Worm (Caenorhabditis elegans) whole organism, dauer: Measurements from ENCODE around the gene C49G7.10.

Experiments used
- unc-62 ChIP-seq: sonication (generic microtip); optimal IDR thresholded peaks from 2 replicates; lab custom pipeline; 2017; ENCODE audit warnings: missing biosample characterization, missing genetic modification reagents, missing genetic modification characterization

Gene C49G7.10

ce11 chrV:4024777-4025176 lies 17.0 kb downstream of the C49G7.10 start, which contains the start of gene K09D9.1:
TSS of gene K09D9.1 (plus strand) at chrV:4025047.
- TF ChIP-seq unc-62 (GFP tag; lab: Kevin White, UChicago): no peak

DNA sequence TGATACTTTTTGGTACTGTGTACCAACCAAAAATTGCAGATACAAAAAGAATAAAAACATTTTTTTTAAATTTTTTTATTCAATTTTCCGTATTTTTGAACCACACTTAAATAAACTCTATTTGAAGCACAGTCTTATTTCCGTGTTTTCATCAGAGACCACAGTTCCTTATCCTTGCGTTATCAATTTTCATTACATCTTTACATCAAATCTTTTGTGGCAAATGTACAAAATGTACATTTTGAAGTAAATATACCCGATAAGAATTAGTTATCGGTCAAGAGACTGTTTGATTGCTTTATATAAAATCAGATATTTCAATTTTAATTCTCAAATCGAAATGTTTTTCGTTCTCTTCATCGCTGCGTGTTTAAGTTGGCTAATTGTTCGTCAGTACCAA lies 19.5 kb downstream of the C49G7.10 start, which contains the start of gene cyp-35A3:
Gene cyp-35A3, plus strand, starts transcription at position 301 of the 400 bp plus-strand sequence.
- TF ChIP-seq unc-62 (GFP tag; lab: Kevin White, UChicago): no peak

- TF ChIP-seq unc-62 (GFP tag; lab: Kevin White, UChicago): no peak
Measured at ce11 chrV:4021776-4022175, 20.0 kb downstream of the C49G7.10 start, which contains the start of gene K09D9.14. TSS of gene K09D9.14 (minus strand) at chrV:4021876.

ce11 chrV:4019188-4019587 lies 22.6 kb downstream of the C49G7.10 start, which contains the start of gene K09D9.3:
TSS of gene K09D9.3 (plus strand) at chrV:4019488.
- no peak for TF ChIP-seq unc-62 (GFP tag; lab: Kevin White, UChicago)

ce11 chrV:4018591-4018990 lies 23.2 kb downstream of the C49G7.10 start:
- no peak for TF ChIP-seq unc-62 (GFP tag; lab: Kevin White, UChicago)

- TF ChIP-seq unc-62 (GFP tag; lab: Kevin White, UChicago): no peak
Measured at ce11 chrV:4016780-4017179, 25.0 kb downstream of the C49G7.10 start, which contains the start of gene srw-89. TSS of gene srw-89 (plus strand) at chrV:4017080.

- no peak for TF ChIP-seq unc-62 (GFP tag; lab: Kevin White, UChicago)
Measured at ce11 chrV:4010170-4010569, 31.7 kb downstream of the C49G7.10 start, which contains the start of gene srh-4. TSS of gene srh-4 (plus strand) at chrV:4010470.

DNA sequence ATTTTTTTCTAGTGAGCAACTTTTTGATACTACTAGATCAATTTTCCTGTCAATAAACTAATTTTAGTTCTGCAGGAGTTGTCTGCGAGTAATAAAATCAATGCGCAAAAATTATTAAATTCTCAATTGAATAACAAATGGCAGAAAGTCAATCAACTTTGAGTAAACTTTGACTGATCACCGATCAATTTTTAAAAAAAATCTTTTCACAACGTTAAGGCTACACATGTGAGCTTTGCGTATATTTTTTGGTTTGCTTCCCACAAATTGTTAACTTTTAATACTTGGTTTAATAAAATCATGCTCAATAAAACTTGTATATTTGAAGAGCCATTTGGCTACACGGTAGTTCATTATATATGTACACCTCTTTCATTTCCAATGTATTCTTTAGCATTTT lies 33.9 kb downstream of the C49G7.10 start, which contains the start of gene srh-7:
Gene srh-7, plus strand, starts transcription at position 301 of the 400 bp plus-strand sequence.
- no peak for TF ChIP-seq unc-62 (GFP tag; lab: Kevin White, UChicago)

DNA sequence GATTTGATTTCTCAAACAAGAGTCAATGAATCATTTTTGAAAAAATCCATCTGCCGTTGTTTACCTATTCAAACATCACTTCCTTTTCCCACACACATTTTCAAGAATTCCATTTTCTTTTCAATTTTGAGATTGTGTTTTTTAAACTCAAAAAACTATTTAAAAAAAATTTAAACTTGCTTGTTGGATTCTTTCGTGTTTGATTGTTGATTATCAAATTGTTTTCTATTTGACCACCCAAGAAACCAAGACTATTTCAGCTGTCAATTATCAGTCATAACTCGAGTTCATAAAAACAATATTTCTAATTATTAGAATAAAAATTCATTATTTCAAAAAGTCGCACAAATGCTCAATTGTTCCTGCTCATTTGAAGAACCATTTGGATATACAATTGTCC lies 36.6 kb downstream of the C49G7.10 start, which contains the start of gene srh-8:
Gene srh-8, plus strand, starts transcription at position 301 of the 400 bp plus-strand sequence.
- no peak for TF ChIP-seq unc-62 (GFP tag; lab: Kevin White, UChicago)

ce11 chrV:4004577-4004976 lies 37.2 kb downstream of the C49G7.10 start:
- TF ChIP-seq unc-62 (GFP tag; lab: Kevin White, UChicago): no peak

DNA sequence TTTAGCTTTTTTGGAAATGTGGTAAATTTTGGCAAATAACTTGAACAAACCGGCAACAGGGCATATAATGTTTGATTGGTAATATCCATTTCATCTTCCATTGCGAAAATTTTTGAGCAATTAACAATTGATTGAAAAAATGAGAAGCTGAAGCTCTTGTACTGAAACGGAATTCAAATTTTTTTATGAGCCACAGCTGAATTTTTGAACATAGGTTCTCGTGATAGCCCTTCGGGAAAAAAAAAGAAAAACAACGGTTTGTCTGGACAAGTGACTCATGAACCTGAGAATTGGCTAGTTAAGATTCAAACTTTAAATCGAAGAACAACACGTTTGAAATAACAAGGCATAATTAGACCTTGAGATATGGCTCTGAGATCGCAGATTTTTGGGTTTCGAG lies 46.0 kb downstream of the C49G7.10 start, which contains the start of gene srx-62:
Gene srx-62, minus strand, starts transcription at position 101 of the 400 bp plus-strand sequence.
- no peak for TF ChIP-seq unc-62 (GFP tag; lab: Kevin White, UChicago)

ce11 chrV:3994048-3994447 lies 47.8 kb downstream of the C49G7.10 start, which contains the start of gene K09D9.9:
TSS of gene K09D9.9 (minus strand) at chrV:3994148.
- no peak for TF ChIP-seq unc-62 (GFP tag; lab: Kevin White, UChicago)

DNA sequence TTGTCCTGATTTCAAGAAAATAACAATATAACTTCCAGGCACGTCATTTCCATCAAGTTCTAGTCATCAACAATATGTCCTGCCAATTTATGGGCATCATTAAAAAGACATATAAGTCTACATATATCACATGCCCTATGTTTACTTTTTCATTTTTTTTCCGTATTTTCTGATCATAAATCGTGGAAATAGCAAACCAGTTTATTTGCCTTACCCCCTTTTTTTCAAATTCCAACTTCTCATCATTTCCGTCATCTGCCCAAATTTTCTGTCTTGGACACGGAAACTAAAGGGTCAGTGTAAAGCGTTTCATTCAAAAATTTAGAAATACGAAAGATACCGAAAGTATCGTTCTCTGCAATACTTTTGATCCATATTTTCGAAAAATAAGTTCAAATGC lies 49.5 kb downstream of the C49G7.10 start:
- TF ChIP-seq unc-62 (GFP tag; lab: Kevin White, UChicago): no peak
